Worm (Caenorhabditis elegans) whole organism, L1 larva: ENCODE measurements around the gene F10C2.3.

Source experiments
- C04F5.9 ChIP-seq: sonication (generic microtip); optimal IDR thresholded peaks from 2 replicates; lab custom pipeline; 2016; ENCODE audit warnings: missing genetic modification characterization, missing compliant biosample characterization
- C34B4.2 ChIP-seq: sonication (generic microtip); optimal IDR thresholded peaks from 2 replicates; lab custom pipeline; 2017; ENCODE audit warnings: mild to moderate bottlenecking, missing genetic modification characterization, missing compliant biosample characterization
- aly-2 ChIP-seq: fragments of 150-350 bp; optimal IDR thresholded peaks from 2 replicates; lab custom pipeline; 2014; ENCODE audit warnings: missing biosample characterization, missing genetic modification characterization
- ceh-88 ChIP-seq: fragments of 200-800 bp; sonication (Bioruptor generic); IDR thresholded peaks from 2 replicates; pipeline ENCODE4 v1.3.6; 2022; ENCODE audit warnings: missing genetic modification characterization, missing compliant biosample characterization
- ceh-90 ChIP-seq: sonication (generic microtip); optimal IDR thresholded peaks from 2 replicates; lab custom pipeline; 2016; ENCODE audit warnings: missing genetic modification characterization, missing compliant biosample characterization
- ces-1 ChIP-seq: fragments of 150-350 bp; optimal IDR thresholded peaks from 2 replicates; lab custom pipeline; 2014; ENCODE audit warnings: missing biosample characterization, missing genetic modification reagents, missing genetic modification characterization
- dpl-1 ChIP-seq, 3 experiments: fragments of 150-350 bp in 2 of 3; sonication (generic microtip) in 1 of 3; optimal IDR thresholded peaks; 2 replicates each; lab custom pipeline; 2014 to 2017; ENCODE audit warnings: missing biosample characterization in 3 of 3, missing genetic modification characterization in 3 of 3, missing genetic modification reagents in 3 of 3
- dsc-1 ChIP-seq: sonication (generic microtip); optimal IDR thresholded peaks from 2 replicates; lab custom pipeline; 2016; ENCODE audit warnings: mild to moderate bottlenecking, missing genetic modification characterization, missing compliant biosample characterization
- efl-1 ChIP-seq, 4 experiments: fragments of 150-350 bp; optimal IDR thresholded peaks in 3 of 4; peaks in 1 of 4; 1 replicate in 1 of 4; 2 replicates in 3 of 4; lab custom pipeline; 2014; ENCODE audit warnings: missing biosample characterization in 2 of 4, missing genetic modification characterization in 2 of 4, missing genetic modification reagents in 2 of 4
- efl-3 ChIP-seq: fragments of 200-800 bp; sonication (Bioruptor generic); optimal IDR thresholded peaks from 2 replicates; lab custom pipeline; 2018; ENCODE audit warnings: mild to moderate bottlenecking, missing genetic modification characterization, missing compliant biosample characterization
- egl-13 ChIP-seq: sonication (generic microtip); optimal IDR thresholded peaks from 2 replicates; lab custom pipeline; 2016; ENCODE audit warnings: missing genotype, missing genetic modification reagents, missing genetic modification characterization, missing compliant biosample characterization
- elt-2 ChIP-seq: sonication (generic microtip); optimal IDR thresholded peaks from 2 replicates; lab custom pipeline; 2016; ENCODE audit warnings: missing genetic modification characterization, mild to moderate bottlenecking, inconsistent platforms, missing compliant biosample characterization, missing genetic modification reagents
- fos-1 ChIP-seq: fragments of 150-350 bp; optimal IDR thresholded peaks from 2 replicates; lab custom pipeline; 2014; ENCODE audit warnings: missing biosample characterization, missing genetic modification characterization
- grh-1 ChIP-seq: fragments of 200-800 bp; sonication (Bioruptor generic); IDR thresholded peaks from 2 replicates; pipeline ENCODE4 v1.3.6; 2022; ENCODE audit warnings: missing genetic modification reagents, missing genetic modification characterization, missing compliant biosample characterization
- hlh-4 ChIP-seq: sonication (generic microtip); optimal IDR thresholded peaks from 2 replicates; lab custom pipeline; 2016; ENCODE audit warnings: mild to moderate bottlenecking, missing genetic modification characterization, missing compliant biosample characterization
- hpl-2 ChIP-seq: fragments of 150-350 bp; optimal IDR thresholded peaks from 2 replicates; lab custom pipeline; 2014; ENCODE audit warnings: missing biosample characterization, missing genetic modification reagents, missing genetic modification characterization
- irx-1 ChIP-seq: sonication (generic microtip); optimal IDR thresholded peaks from 2 replicates; lab custom pipeline; 2016; ENCODE audit warnings: missing genetic modification characterization, missing compliant biosample characterization
- isw-1 ChIP-seq: fragments of 200-800 bp; sonication (Bioruptor generic); IDR thresholded peaks from 2 replicates; pipeline ENCODE4 v1.3.6; 2022; ENCODE audit warnings: missing genetic modification characterization, missing compliant biosample characterization
- jun-1 ChIP-seq: fragments of 150-350 bp; optimal IDR thresholded peaks from 2 replicates; lab custom pipeline; 2014; ENCODE audit warnings: missing biosample characterization, missing genetic modification reagents, missing genetic modification characterization
- lin-14 ChIP-seq: fragments of 200-800 bp; sonication (Bioruptor generic); optimal IDR thresholded peaks from 2 replicates; lab custom pipeline; 2018; ENCODE audit warnings: mild to moderate bottlenecking, missing genetic modification characterization, moderate library complexity, missing compliant biosample characterization
- lin-35 ChIP-seq, 2 experiments: fragments of 150-350 bp; optimal IDR thresholded peaks; 2 replicates each; lab custom pipeline; 2014; ENCODE audit warnings: missing biosample characterization in 2 of 2, missing genetic modification characterization in 2 of 2, missing genetic modification reagents in 2 of 2
- lin-39 ChIP-seq: fragments of 150-350 bp; optimal IDR thresholded peaks from 2 replicates; lab custom pipeline; 2014; ENCODE audit warnings: missing biosample characterization, missing genetic modification reagents, missing genetic modification characterization
- lsy-2 ChIP-seq, 2 experiments: fragments of 150-350 bp; optimal IDR thresholded peaks; 2 replicates each; lab custom pipeline; 2014; ENCODE audit warnings: missing biosample characterization in 2 of 2, missing genetic modification characterization in 2 of 2
- mab-9 ChIP-seq: fragments of 200-800 bp; sonication (Bioruptor generic); IDR thresholded peaks from 2 replicates; pipeline ENCODE4 v1.3.6; 2022; ENCODE audit warnings: missing genetic modification reagents, missing genetic modification characterization, missing compliant biosample characterization
- mdl-1 ChIP-seq, 2 experiments: fragments of 150-350 bp; optimal IDR thresholded peaks; 2 replicates each; lab custom pipeline; 2014 to 2017; ENCODE audit warnings: missing biosample characterization in 2 of 2, missing genetic modification characterization in 2 of 2, inconsistent platforms in 1 of 2
- mef-2 ChIP-seq: fragments of 150-350 bp; optimal IDR thresholded peaks from 2 replicates; lab custom pipeline; 2014; ENCODE audit warnings: missing biosample characterization, missing genetic modification characterization
- nhr-11 ChIP-seq: fragments of 150-350 bp; optimal IDR thresholded peaks from 2 replicates; lab custom pipeline; 2014; ENCODE audit warnings: missing biosample characterization, missing genetic modification characterization
- nhr-12 ChIP-seq: sonication (generic microtip); optimal IDR thresholded peaks from 2 replicates; lab custom pipeline; 2017; ENCODE audit warnings: missing biosample characterization, missing genetic modification characterization
- nhr-19 ChIP-seq: fragments of 200-800 bp; sonication (Bioruptor generic); conservative IDR thresholded peaks from 2 replicates; pipeline ENCODE4 v1.3.6; 2022; ENCODE audit warnings: missing genetic modification characterization, missing compliant biosample characterization
- nhr-20 ChIP-seq: sonication (generic microtip); optimal IDR thresholded peaks from 2 replicates; lab custom pipeline; 2016; ENCODE audit warnings: mild to moderate bottlenecking, missing genetic modification characterization, missing compliant biosample characterization
- nhr-237 ChIP-seq: fragments of 150-350 bp; optimal IDR thresholded peaks from 2 replicates; lab custom pipeline; 2014; ENCODE audit warnings: missing biosample characterization, missing genetic modification characterization
- nhr-28 ChIP-seq: fragments of 150-350 bp; optimal IDR thresholded peaks from 2 replicates; lab custom pipeline; 2014; ENCODE audit warnings: missing biosample characterization, missing genetic modification characterization
- nhr-47 ChIP-seq: sonication (generic microtip); optimal IDR thresholded peaks from 2 replicates; lab custom pipeline; 2016; ENCODE audit warnings: mild to moderate bottlenecking, missing genetic modification characterization, moderate library complexity, missing compliant biosample characterization
- nhr-77 ChIP-seq: fragments of 150-350 bp; optimal IDR thresholded peaks from 2 replicates; lab custom pipeline; 2014; ENCODE audit warnings: missing biosample characterization, missing genetic modification characterization
- nhr-84 ChIP-seq: sonication (generic microtip); optimal IDR thresholded peaks from 2 replicates; lab custom pipeline; 2017; ENCODE audit warnings: missing biosample characterization, missing genetic modification characterization
- nhr-85 ChIP-seq: sonication (generic microtip); peaks from one replicate; lab custom pipeline; 2016; ENCODE audit warnings: missing genetic modification characterization, inconsistent platforms, missing compliant biosample characterization
- nhr-90 ChIP-seq: sonication (generic microtip); optimal IDR thresholded peaks from 2 replicates; lab custom pipeline; 2016; ENCODE audit warnings: mild to moderate bottlenecking, missing genetic modification characterization, missing compliant biosample characterization; ENCODE audit not compliant: poor library complexity
- pag-3 ChIP-seq: sonication (generic microtip); optimal IDR thresholded peaks from 2 replicates; lab custom pipeline; 2017; ENCODE audit warnings: missing genetic modification characterization, mild to moderate bottlenecking, missing compliant biosample characterization, antibody characterized with exemption, borderline replicate concordance; ENCODE audit not compliant: insufficient read depth
- rnt-1 ChIP-seq: sonication (generic microtip); optimal IDR thresholded peaks from 2 replicates; lab custom pipeline; 2016; ENCODE audit warnings: mild to moderate bottlenecking, missing genetic modification characterization, moderate library complexity, missing compliant biosample characterization
- skn-1 ChIP-seq: fragments of 150-350 bp; optimal IDR thresholded peaks from 2 replicates; lab custom pipeline; 2014; ENCODE audit warnings: missing biosample characterization, missing genetic modification characterization
- snpc-4 ChIP-seq: fragments of 150-350 bp; optimal IDR thresholded peaks from 2 replicates; lab custom pipeline; 2014; ENCODE audit warnings: missing biosample characterization, missing genetic modification characterization
- snu-23 ChIP-seq: sonication (generic microtip); optimal IDR thresholded peaks from 2 replicates; lab custom pipeline; 2016; ENCODE audit warnings: missing genetic modification characterization, missing compliant biosample characterization
- sox-4 ChIP-seq: sonication (generic microtip); optimal IDR thresholded peaks from 2 replicates; lab custom pipeline; 2016; ENCODE audit warnings: missing genetic modification characterization, missing compliant biosample characterization
- sptf-1 ChIP-seq: fragments of 150-350 bp; optimal IDR thresholded peaks from 2 replicates; lab custom pipeline; 2014; ENCODE audit warnings: missing biosample characterization, missing genetic modification characterization
- swsn-7 ChIP-seq: sonication (generic microtip); optimal IDR thresholded peaks from 2 replicates; lab custom pipeline; 2016; ENCODE audit warnings: missing genetic modification characterization, missing compliant biosample characterization
- tbx-2 ChIP-seq: sonication (generic microtip); optimal IDR thresholded peaks from 2 replicates; lab custom pipeline; 2016; ENCODE audit warnings: missing genetic modification characterization, missing compliant biosample characterization
- unc-130 ChIP-seq: fragments of 150-350 bp; optimal IDR thresholded peaks from 2 replicates; lab custom pipeline; 2017; ENCODE audit warnings: missing biosample characterization, missing genetic modification characterization, inconsistent platforms
- unc-30 ChIP-seq: sonication (generic microtip); optimal IDR thresholded peaks from 2 replicates; lab custom pipeline; 2017; ENCODE audit warnings: missing biosample characterization, missing genetic modification characterization
- unc-62 ChIP-seq: fragments of 150-350 bp; optimal IDR thresholded peaks from 2 replicates; lab custom pipeline; 2014; ENCODE audit warnings: missing biosample characterization, missing genetic modification reagents, missing genetic modification characterization
- xbp-1 ChIP-seq: sonication (generic microtip); optimal IDR thresholded peaks from 2 replicates; lab custom pipeline; 2016; ENCODE audit warnings: missing genetic modification characterization, missing compliant biosample characterization
- zag-1 ChIP-seq: fragments of 150-350 bp; optimal IDR thresholded peaks from 2 replicates; lab custom pipeline; 2014; ENCODE audit warnings: missing biosample characterization, missing genetic modification characterization
- zip-4 ChIP-seq: fragments of 200-800 bp; sonication (Bioruptor generic); optimal IDR thresholded peaks from 2 replicates; lab custom pipeline; 2018; ENCODE audit warnings: mild to moderate bottlenecking, missing genetic modification characterization, moderate library complexity, missing compliant biosample characterization
- ztf-11 ChIP-seq, 2 experiments: sonication (generic microtip); optimal IDR thresholded peaks; 2 replicates each; lab custom pipeline; 2016 to 2017; ENCODE audit warnings: missing genetic modification characterization in 2 of 2, missing biosample characterization in 1 of 2, missing compliant biosample characterization in 1 of 2

F10C2.3 gene

ce11 chrV:12026878-12027477 lies 6.9 kb downstream of the F10C2.3 start:
- TF ChIP-seq ces-1 (no peak), ceh-90 (tag; lab: Kevin White, UChicago) (no peak), tbx-2 (peak; percentile 52), sptf-1 (tag; lab: Kevin White, UChicago) (no peak), unc-62 (GFP tag; lab: Kevin White, UChicago) (no peak), pag-3 (tag; lab: Kevin White, UChicago) (no peak), nhr-20 (tag; lab: Kevin White, UChicago) (peak; percentile 22), nhr-237 (tag; lab: Kevin White, UChicago) (no peak), zip-4 (GFP tag; lab: Kevin White, UChicago) (no peak), nhr-11 (tag; lab: Kevin White, UChicago) (no peak), efl-3 (no peak), nhr-85 (tag; lab: Kevin White, UChicago) (no peak), mab-9 (no peak), skn-1 (tag; lab: Kevin White, UChicago) (no peak), C04F5.9 (tag; lab: Kevin White, UChicago) (no peak), nhr-84 (no peak), nhr-77 (tag; lab: Kevin White, UChicago) (no peak), rnt-1 (tag; lab: Kevin White, UChicago) (no peak), dsc-1 (tag; lab: Kevin White, UChicago) (peak; percentile 49), nhr-19 (0 out of 2 replicates have a peak, but pooled peaks have one; percentile 12), grh-1 (no peak), mef-2 (tag; lab: Kevin White, UChicago) (no peak), egl-13 (peak; percentile 50), nhr-90 (tag; lab: Kevin White, UChicago) (no peak), isw-1 (peak; percentile 25), nhr-28 (tag; lab: Kevin White, UChicago) (no peak), jun-1 (tag; lab: Kevin White, UChicago) (no peak), aly-2 (no peak), lin-39 (tag; lab: Kevin White, UChicago) (no peak), irx-1 (tag; lab: Kevin White, UChicago) (peak; percentile 4), dpl-1 (GFP tag; optimal IDR thresholded peaks at IDR 0.05; lab: Kevin White, UChicago) (peak in 1 of 3 experiments; percentile 23), hpl-2 (GFP tag; lab: Kevin White, UChicago) (no peak), mdl-1 (tag; optimal IDR thresholded peaks at IDR 0.05; lab: Kevin White, UChicago) (peak in 1 of 2 experiments; percentile 29), lsy-2 (tag; optimal IDR thresholded peaks at IDR 0.05; lab: Kevin White, UChicago) (peak in 1 of 2 experiments; percentile 44), nhr-47 (tag; lab: Kevin White, UChicago) (peak; percentile 46), efl-1 (optimal IDR thresholded peaks at IDR 0.05; lab: Kevin White, UChicago) (peak; percentile 15 to 38), efl-1 (GFP tag; optimal IDR thresholded peaks at IDR 0.05 in 1 of 2; lab: Kevin White, UChicago) (no peak), xbp-1 (tag; lab: Kevin White, UChicago) (no peak), lin-35 (GFP tag; optimal IDR thresholded peaks at IDR 0.05; lab: Kevin White, UChicago) (peak in 1 of 2 experiments; percentile 40), ztf-11 (tag; optimal IDR thresholded peaks at IDR 0.05; lab: Kevin White, UChicago) (no peak), snu-23 (GFP tag; lab: Kevin White, UChicago) (peak; percentile 40), zag-1 (tag; lab: Kevin White, UChicago) (no peak), C34B4.2 (tag; lab: Kevin White, UChicago) (no peak), nhr-12 (tag; lab: Kevin White, UChicago) (no peak), lin-14 (GFP tag; lab: Kevin White, UChicago) (peak; percentile 92), sox-4 (tag; lab: Kevin White, UChicago) (no peak), elt-2 (tag; lab: Kevin White, UChicago) (no peak), unc-130 (tag; lab: Kevin White, UChicago) (no peak), unc-30 (no peak), swsn-7 (peak; percentile 47), snpc-4 (tag; lab: Kevin White, UChicago) (peak; percentile 17), hlh-4 (tag; lab: Kevin White, UChicago) (no peak), fos-1 (tag; lab: Kevin White, UChicago) (no peak), ceh-88 (GFP tag; lab: Robert Waterston, UW) (no peak)
